Fruit fly (Drosophila melanogaster): ENCODE results near the gene CG42762.

Gene CG42762

dm6 chr2L:8171544-8171943 is 27.7 kb upstream of the CG42762 start (continued):
- TF ChIP-seq bsh (GFP tag; optimal IDR thresholded peaks at IDR 0.05) (no peak), CG6683 (GFP tag; optimal IDR thresholded peaks at IDR 0.05) (no peak), CG14050 (GFP tag; IDR thresholded peaks at IDR 0.05) (no peak), eve (GFP tag; optimal IDR thresholded peaks at IDR 0.05) (no peak), bab2 (GFP tag; optimal IDR thresholded peaks at IDR 0.05) (no peak), CG10543 (GFP tag; optimal IDR thresholded peaks at IDR 0.05) (peak; percentile 63), CG10959 (GFP tag; IDR thresholded peaks at IDR 0.05) (no peak), her (GFP tag; optimal IDR thresholded peaks at IDR 0.05) (no peak), Meics (GFP tag; optimal IDR thresholded peaks at IDR 0.05) (no peak), ato (GFP tag; IDR thresholded peaks at IDR 0.05; ENCODE audit: partially characterized antibody) (no peak), Vsx1 (GFP tag; optimal IDR thresholded peaks at IDR 0.05) (no peak), Ets97D (GFP tag; optimal IDR thresholded peaks at IDR 0.05) (no peak), C15 (GFP tag; IDR thresholded peaks at IDR 0.05) (no peak), TFAM (GFP tag; optimal IDR thresholded peaks at IDR 0.05) (no peak), HLHmδ (GFP tag; optimal IDR thresholded peaks at IDR 0.05) (no peak), CG15696 (tag; optimal IDR thresholded peaks at IDR 0.05) (no peak), ci (GFP tag; IDR thresholded peaks at IDR 0.05) (no peak), Rx (GFP tag; IDR thresholded peaks at IDR 0.05) (no peak), ro (GFP tag; IDR thresholded peaks at IDR 0.05) (no peak), CG17359 (tag; optimal IDR thresholded peaks at IDR 0.05) (no peak), emc (GFP tag; optimal IDR thresholded peaks at IDR 0.05) (no peak), jumu (GFP tag; optimal IDR thresholded peaks at IDR 0.05) (no peak), CG30020 (tag; optimal IDR thresholded peaks at IDR 0.05) (no peak), CG6175 (GFP tag; IDR thresholded peaks at IDR 0.05) (peak; percentile 93), Hmx (GFP tag; optimal IDR thresholded peaks at IDR 0.05) (no peak), CG11723 (GFP tag; optimal IDR thresholded peaks at IDR 0.05) (no peak), chn (GFP tag; optimal IDR thresholded peaks at IDR 0.05) (no peak), CG3847 (GFP tag; IDR thresholded peaks at IDR 0.05) (no peak), Nf-YC (tag; optimal IDR thresholded peaks at IDR 0.05) (no peak), CG1529 (GFP tag; optimal IDR thresholded peaks at IDR 0.05) (no peak), lmd (GFP tag; IDR thresholded peaks at IDR 0.05) (no peak), CG7357 (GFP tag; IDR thresholded peaks at IDR 0.05) (no peak), dimm (GFP tag; IDR thresholded peaks at IDR 0.05) (no peak), Max (GFP tag; optimal IDR thresholded peaks at IDR 0.05) (no peak), Trl (optimal IDR thresholded peaks at IDR 0.05) (no peak), Trl (GFP tag; optimal IDR thresholded peaks at IDR 0.05) (no peak), Scr (GFP tag; IDR thresholded peaks at IDR 0.05; ENCODE audit: partially characterized antibody) (peak; percentile 17; the same call in 1 of the 2 replicates), CG7839 (tag; optimal IDR thresholded peaks at IDR 0.05) (no peak), slp2 (GFP tag; optimal IDR thresholded peaks at IDR 0.05) (no peak), bowl (GFP tag; IDR thresholded peaks at IDR 0.05) (no peak), eyg (GFP tag; optimal IDR thresholded peaks at IDR 0.05) (no peak), org-1 (GFP tag; optimal IDR thresholded peaks at IDR 0.05) (no peak), CG31441 (GFP tag; IDR thresholded peaks at IDR 0.05) (no peak), CG4424 (GFP tag; optimal IDR thresholded peaks at IDR 0.05) (no peak)
